Fruit fly (Drosophila melanogaster) whole organism, adult: ENCODE measurements around the gene glec.

Experiments used
- CG12768 ChIP-seq: fragments of 200-800 bp; sonication (Bioruptor generic); optimal IDR thresholded peaks from 2 replicates; lab custom pipeline; 2017; ENCODE audit warnings: missing biosample characterization, missing genetic modification characterization, mild to moderate bottlenecking, moderate library complexity, missing genetic modification reagents
- CG14711 ChIP-seq: fragments of 200-800 bp; sonication (Bioruptor generic); optimal IDR thresholded peaks from 2 replicates; lab custom pipeline; 2018; ENCODE audit warnings: missing biosample characterization, mild to moderate bottlenecking, missing genetic modification characterization, moderate library complexity
- CG1620 ChIP-seq: fragments of 200-800 bp; sonication (Bioruptor generic); optimal IDR thresholded peaks from 2 replicates; lab custom pipeline; 2016; ENCODE audit warnings: missing biosample characterization, missing genetic modification characterization
- CG5204 ChIP-seq: fragments of 200-800 bp; sonication (Bioruptor generic); optimal IDR thresholded peaks from 2 replicates; lab custom pipeline; 2016; ENCODE audit warnings: missing biosample characterization, missing genetic modification characterization
- CG7101 ChIP-seq: fragments of 200-800 bp; sonication (Bioruptor generic); optimal IDR thresholded peaks from 2 replicates; lab custom pipeline; 2018; ENCODE audit warnings: missing biosample characterization, mild to moderate bottlenecking, missing genetic modification characterization, moderate library complexity
- Crg-1 ChIP-seq: fragments of 200-800 bp; sonication (Bioruptor generic); optimal IDR thresholded peaks from 2 replicates; lab custom pipeline; 2016; ENCODE audit warnings: missing biosample characterization, missing genetic modification characterization
- Mnt ChIP-seq: fragments of 200-800 bp; sonication (Bioruptor generic); optimal IDR thresholded peaks from 2 replicates; lab custom pipeline; 2016; ENCODE audit warnings: missing biosample characterization, mild to moderate bottlenecking, missing genetic modification characterization
- cic ChIP-seq: fragments of 200-800 bp; sonication (Bioruptor generic); optimal IDR thresholded peaks from 2 replicates; lab custom pipeline; 2017; ENCODE audit warnings: missing biosample characterization, mild to moderate bottlenecking, missing genetic modification characterization, moderate library complexity
- tj ChIP-seq: fragments of 200-800 bp; sonication (Bioruptor generic); optimal IDR thresholded peaks from 3 replicates; lab custom pipeline; 2017; ENCODE audit warnings: missing biosample characterization, mild to moderate bottlenecking, missing genetic modification characterization, moderate library complexity
- toe ChIP-seq: fragments of 200-800 bp; sonication (Bioruptor generic); optimal IDR thresholded peaks from 2 replicates; lab custom pipeline; 2016; ENCODE audit warnings: missing biosample characterization, missing genetic modification characterization

DNA sequence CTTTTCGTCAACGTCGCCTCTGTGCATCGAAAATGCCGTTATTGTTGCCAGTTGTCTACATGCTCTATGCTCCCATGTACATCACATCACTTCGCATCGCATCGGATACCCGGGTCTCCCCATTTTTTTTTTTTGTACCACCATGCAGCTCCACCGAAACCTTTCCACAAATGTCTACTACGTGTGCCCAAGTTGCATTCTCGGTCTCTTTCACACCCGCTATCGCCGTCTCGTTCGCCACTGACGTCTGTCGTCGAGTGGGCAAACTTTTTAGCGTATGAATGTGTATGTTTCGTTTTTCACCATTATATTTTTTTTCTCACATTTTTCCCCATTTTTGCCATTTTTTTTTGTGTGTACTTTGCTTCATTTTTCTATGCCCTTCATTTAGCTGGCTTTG is 36.4 kb upstream of the glec start:
- TF ChIP-seq CG12768 (GFP tag; lab: Kevin White, UChicago) = no peak
- no peak for TF ChIP-seq CG1620
- no peak for TF ChIP-seq toe (GFP tag; lab: Kevin White, UChicago)
- TF ChIP-seq cic (GFP tag; lab: Kevin White, UChicago) = no peak
- no peak for TF ChIP-seq tj (GFP tag; lab: Kevin White, UChicago)
- TF ChIP-seq Crg-1 = no peak
- no peak for TF ChIP-seq CG5204 (GFP tag; lab: Kevin White, UChicago)
- TF ChIP-seq CG7101 (tag; lab: Kevin White, UChicago) = no peak
- TF ChIP-seq CG14711 = no peak
- no peak for TF ChIP-seq Mnt (GFP tag; lab: Kevin White, UChicago)
